Worm (Caenorhabditis elegans): ENCODE measurements around the gene K11C4.2.
A peak's percentile ranks its signal among the peaks of the same experiment; 100 is the strongest.

The K11C4.2 gene

DNA sequence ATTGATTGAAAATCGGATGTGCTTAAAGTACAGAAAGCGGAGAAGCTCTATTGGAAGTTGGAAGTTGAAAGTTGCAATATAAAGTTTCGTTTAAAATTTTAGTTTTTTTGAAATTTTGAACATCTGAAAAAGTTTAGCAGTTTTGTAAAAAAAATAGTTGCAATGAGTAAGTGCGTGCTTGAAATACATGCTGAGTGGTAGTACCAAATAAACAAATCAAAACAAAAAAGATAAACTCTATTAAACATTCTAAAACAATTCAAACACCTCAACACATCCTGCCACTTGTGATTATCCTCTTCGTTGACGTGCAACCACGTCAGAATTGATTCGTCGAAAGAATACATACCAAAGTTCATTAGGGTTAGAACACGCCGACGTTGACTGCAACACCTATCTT is 24.4 kb downstream of the K11C4.2 start:
- TF ChIP-seq lin-39 (tag; optimal IDR thresholded peaks at IDR 0.05) = no peak
- TF ChIP-seq ceh-82 (tag; optimal IDR thresholded peaks at IDR 0.05) = no peak
- no peak for TF ChIP-seq jun-1 (tag; optimal IDR thresholded peaks at IDR 0.05)
- TF ChIP-seq lsy-12 (tag; optimal IDR thresholded peaks at IDR 0.05) = no peak
- no peak for TF ChIP-seq R02D3.7 (tag; optimal IDR thresholded peaks at IDR 0.05)
- no peak for TF ChIP-seq nhr-237 (tag; optimal IDR thresholded peaks at IDR 0.05)
- no peak for TF ChIP-seq eor-1 (tag; optimal IDR thresholded peaks at IDR 0.05)
- no peak for TF ChIP-seq elt-1 (tag; optimal IDR thresholded peaks at IDR 0.05)
- no peak for TF ChIP-seq nhr-28 (tag; optimal IDR thresholded peaks at IDR 0.05)
- TF ChIP-seq hmg-11 (tag; optimal IDR thresholded peaks at IDR 0.05) = no peak
- no peak for TF ChIP-seq daf-12 (tag; optimal IDR thresholded peaks at IDR 0.05)
- TF ChIP-seq elt-2 (tag; optimal IDR thresholded peaks at IDR 0.05) = no peak
- no peak for TF ChIP-seq pqm-1 (tag; optimal IDR thresholded peaks at IDR 0.05)
- no peak for TF ChIP-seq mdl-1 (tag; optimal IDR thresholded peaks at IDR 0.05)
- TF ChIP-seq tbx-2 (tag; optimal IDR thresholded peaks at IDR 0.05) = no peak
- no peak for TF ChIP-seq nfya-1 (tag; optimal IDR thresholded peaks at IDR 0.05; ENCODE audit: insufficient read depth)

DNA sequence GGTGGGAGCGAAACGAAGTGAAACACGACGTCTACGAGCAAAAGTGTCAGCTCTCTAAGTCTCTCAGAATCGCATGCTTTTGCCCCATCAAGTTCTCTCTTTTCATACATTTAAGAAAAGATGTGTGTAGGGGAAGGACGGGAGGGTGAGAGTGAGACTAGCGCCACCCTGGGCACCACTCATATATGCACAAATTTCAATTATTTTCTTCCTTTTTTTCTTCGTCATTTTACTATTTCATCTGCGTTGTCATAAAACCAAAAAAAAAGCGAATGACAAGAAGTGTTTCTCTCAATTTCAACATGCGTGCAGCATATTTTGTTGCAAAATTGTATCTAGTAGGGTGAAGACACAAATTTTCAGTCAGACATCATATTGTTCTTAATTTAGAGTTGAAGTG is 31.8 kb downstream of the K11C4.2 start:
- TF ChIP-seq ceh-9 (tag; optimal IDR thresholded peaks at IDR 0.05) (no peak), fkh-2 (tag; optimal IDR thresholded peaks at IDR 0.05) (no peak), nhr-11 (tag; optimal IDR thresholded peaks at IDR 0.05) (no peak), fos-1 (tag; optimal IDR thresholded peaks at IDR 0.05) (no peak), mml-1 (tag; optimal IDR thresholded peaks at IDR 0.05) (no peak), unc-62 (GFP tag; optimal IDR thresholded peaks at IDR 0.05) (no peak), ceh-28 (tag; optimal IDR thresholded peaks at IDR 0.05) (no peak), nhr-12 (tag; optimal IDR thresholded peaks at IDR 0.05) (no peak), nhr-67 (tag; optimal IDR thresholded peaks at IDR 0.05) (no peak), pha-4 (tag; optimal IDR thresholded peaks at IDR 0.05) (no peak), nhr-77 (tag; optimal IDR thresholded peaks at IDR 0.05) (no peak), nhr-237 (tag; optimal IDR thresholded peaks at IDR 0.05) (no peak), snpc-4 (tag; optimal IDR thresholded peaks at IDR 0.05) (no peak), egl-5 (tag; optimal IDR thresholded peaks at IDR 0.05) (no peak)

DNA sequence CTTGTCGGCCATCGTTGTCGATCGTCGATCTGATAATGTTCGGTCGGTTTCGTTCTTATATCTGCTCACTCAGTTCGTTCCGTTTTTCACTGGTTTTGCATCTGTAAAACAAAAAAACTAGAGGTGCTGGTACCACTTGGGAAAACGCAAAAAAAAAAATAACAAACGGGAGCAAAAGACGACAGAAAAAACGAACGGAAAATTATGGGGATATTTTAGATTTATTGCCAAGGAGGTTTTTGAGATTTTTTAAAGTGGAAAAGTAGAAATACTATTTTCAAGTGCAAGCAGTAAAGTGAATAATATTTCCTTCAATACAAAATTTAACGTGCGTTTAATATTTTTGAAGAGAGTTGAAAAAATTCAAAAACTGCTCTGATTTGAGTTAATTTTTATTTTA is 34.1 kb downstream of the K11C4.2 start, which contains the start of gene unc-68:
unc-68 (minus strand) TSS at position 101 of the 400 bp plus-strand sequence.
- TF ChIP-seq jun-1 (tag; optimal IDR thresholded peaks at IDR 0.05) (no peak), nhr-237 (tag; optimal IDR thresholded peaks at IDR 0.05) (no peak), nhr-77 (tag; optimal IDR thresholded peaks at IDR 0.05) (no peak), unc-62 (GFP tag; optimal IDR thresholded peaks at IDR 0.05) (no peak), elt-3 (tag; optimal IDR thresholded peaks at IDR 0.05) (no peak), nhr-76 (tag; optimal IDR thresholded peaks at IDR 0.05) (no peak), nfya-1 (tag; optimal IDR thresholded peaks at IDR 0.05; ENCODE audit: insufficient read depth) (no peak), nhr-43 (tag; optimal IDR thresholded peaks at IDR 0.05; ENCODE audit: poor library complexity, severe bottlenecking) (no peak), nhr-25 (tag; optimal IDR thresholded peaks at IDR 0.05) (no peak), R02D3.7 (tag; optimal IDR thresholded peaks at IDR 0.05) (no peak), pha-4 (tag; optimal IDR thresholded peaks at IDR 0.05) (no peak), fkh-10 (GFP tag; optimal IDR thresholded peaks at IDR 0.05) (no peak), sea-2 (GFP tag; optimal IDR thresholded peaks at IDR 0.05) (no peak), hmg-11 (tag; optimal IDR thresholded peaks at IDR 0.05) (no peak), ztf-4 (tag; optimal IDR thresholded peaks at IDR 0.05) (no peak), lin-15B (tag; optimal IDR thresholded peaks at IDR 0.05) (no peak), nhr-23 (tag; optimal IDR thresholded peaks at IDR 0.05) (no peak)

DNA sequence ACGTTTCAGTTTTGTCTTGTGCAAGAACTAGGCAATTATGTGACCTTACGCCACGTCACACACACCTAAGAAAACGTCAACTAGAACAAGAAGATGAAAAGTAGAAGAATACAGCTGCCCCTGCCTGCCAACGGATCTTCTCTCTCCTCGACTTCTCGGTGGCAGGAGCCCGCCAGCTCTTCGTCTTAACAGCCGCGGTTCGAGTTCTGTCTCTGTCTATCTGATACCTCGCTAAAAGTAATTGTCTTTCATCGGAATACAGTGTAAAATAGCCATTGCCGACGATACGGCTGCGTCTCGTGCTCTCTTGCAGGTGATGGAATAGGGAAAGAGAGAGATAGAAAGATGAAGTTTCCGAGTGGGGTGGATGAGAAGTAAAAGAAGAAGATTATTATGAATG is 35.4 kb downstream of the K11C4.2 start:
- TF ChIP-seq lin-15B (tag; optimal IDR thresholded peaks at IDR 0.05) (no peak), nfya-1 (tag; optimal IDR thresholded peaks at IDR 0.05; ENCODE audit: insufficient read depth) (peak; percentile 4), fkh-2 (tag; optimal IDR thresholded peaks at IDR 0.05) (no peak), sea-2 (GFP tag; optimal IDR thresholded peaks at IDR 0.05) (no peak), nhr-76 (tag; optimal IDR thresholded peaks at IDR 0.05) (no peak), zag-1 (tag; optimal IDR thresholded peaks at IDR 0.05) (no peak)

Data from whole organism, L3 larva.